Fruit fly (Drosophila melanogaster) whole organism, pupa: ENCODE data around the gene Or22b.

Source experiments
- CG10348 ChIP-seq: fragments of 200-800 bp; sonication (Bioruptor generic); IDR thresholded peaks from 2 replicates; pipeline ENCODE4 v1.3.6; 2022; ENCODE audit warnings: missing biosample characterization, missing genetic modification characterization
- CG12605 ChIP-seq: fragments of 200-800 bp; sonication (Bioruptor generic); IDR thresholded peaks from 2 replicates; pipeline ENCODE4 v1.3.6; 2022; ENCODE audit warnings: missing biosample characterization, missing genetic modification characterization
- CG14655 ChIP-seq: fragments of 200-800 bp; sonication (Bioruptor generic); optimal IDR thresholded peaks from 3 replicates; lab custom pipeline; 2017; ENCODE audit warnings: mild to moderate bottlenecking, missing biosample characterization, missing genetic modification reagents, missing genetic modification characterization
- CG15710 ChIP-seq: fragments of 200-800 bp; sonication (Bioruptor generic); optimal IDR thresholded peaks from 2 replicates; lab custom pipeline; 2018; ENCODE audit warnings: missing biosample characterization, mild to moderate bottlenecking, missing genetic modification characterization, moderate library complexity
- CG17806 ChIP-seq: fragments of 200-800 bp; sonication (Bioruptor generic); optimal IDR thresholded peaks from 2 replicates; lab custom pipeline; 2018; ENCODE audit warnings: missing biosample characterization, mild to moderate bottlenecking, missing genetic modification characterization, moderate library complexity
- CG34367 ChIP-seq: fragments of 200-800 bp; sonication (Bioruptor generic); optimal IDR thresholded peaks from 2 replicates; lab custom pipeline; 2018; ENCODE audit warnings: missing biosample characterization, mild to moderate bottlenecking, missing genetic modification characterization
- CG4496 ChIP-seq: fragments of 200-800 bp; sonication (Bioruptor generic); IDR thresholded peaks from 3 replicates; pipeline ENCODE4 v1.3.6; 2022; ENCODE audit warnings: missing biosample characterization, missing genetic modification characterization
- CG8159 ChIP-seq: fragments of 200-800 bp; sonication (Bioruptor generic); optimal IDR thresholded peaks from 3 replicates; lab custom pipeline; 2018; ENCODE audit warnings: missing biosample characterization, mild to moderate bottlenecking, missing genetic modification characterization, moderate library complexity
- CG8301 ChIP-seq: fragments of 200-800 bp; sonication (Bioruptor generic); optimal IDR thresholded peaks from 2 replicates; lab custom pipeline; 2018; ENCODE audit warnings: missing biosample characterization, mild to moderate bottlenecking, missing genetic modification characterization
- CG9948 ChIP-seq: fragments of 200-800 bp; sonication (Bioruptor generic); optimal IDR thresholded peaks from 2 replicates; lab custom pipeline; 2018; ENCODE audit warnings: missing biosample characterization, mild to moderate bottlenecking, missing genetic modification characterization, moderate library complexity
- D1 ChIP-seq: fragments of 200-800 bp; sonication (Bioruptor generic); optimal IDR thresholded peaks from 2 replicates; lab custom pipeline; 2018; ENCODE audit warnings: missing biosample characterization, mild to moderate bottlenecking, missing genetic modification characterization, moderate library complexity
- EcR ChIP-seq: fragments of 200-800 bp; sonication (Bioruptor generic); optimal IDR thresholded peaks from 3 replicates; lab custom pipeline; 2019; ENCODE audit warnings: missing biosample characterization, missing genetic modification characterization, mild to moderate bottlenecking, moderate library complexity, missing genetic modification reagents
- Ets98B ChIP-seq: fragments of 200-800 bp; sonication (Bioruptor generic); IDR thresholded peaks from 2 replicates; pipeline ENCODE4 v1.3.6; 2022; ENCODE audit warnings: missing biosample characterization, missing genetic modification characterization
- Pif1A ChIP-seq: fragments of 200-800 bp; sonication (Bioruptor generic); optimal IDR thresholded peaks from 3 replicates; lab custom pipeline; 2016; ENCODE audit warnings: missing biosample characterization, missing genetic modification characterization
- Pif1B ChIP-seq: fragments of 200-800 bp; sonication (Bioruptor generic); optimal IDR thresholded peaks from 3 replicates; lab custom pipeline; 2016; ENCODE audit warnings: missing biosample characterization, missing genetic modification characterization
- Snoo ChIP-seq: fragments of 200-800 bp; sonication (Bioruptor generic); optimal IDR thresholded peaks from 3 replicates; lab custom pipeline; 2017; ENCODE audit warnings: missing biosample characterization, mild to moderate bottlenecking, missing genetic modification characterization, inconsistent platforms
- fd96Ca ChIP-seq: fragments of 200-800 bp; sonication (Bioruptor generic); IDR thresholded peaks from 3 replicates; pipeline ENCODE4 v1.3.6; 2022; ENCODE audit warnings: missing biosample characterization, missing genetic modification characterization
- gl ChIP-seq: fragments of 200-800 bp; sonication (Bioruptor generic); optimal IDR thresholded peaks from 2 replicates; lab custom pipeline; 2018; ENCODE audit warnings: missing biosample characterization, mild to moderate bottlenecking, missing genetic modification characterization
- rn ChIP-seq: fragments of 200-800 bp; sonication (Bioruptor generic); IDR thresholded peaks from 2 replicates; pipeline ENCODE4 v1.3.6; 2022; ENCODE audit warnings: missing biosample characterization, missing genetic modification characterization

Or22b gene

DNA sequence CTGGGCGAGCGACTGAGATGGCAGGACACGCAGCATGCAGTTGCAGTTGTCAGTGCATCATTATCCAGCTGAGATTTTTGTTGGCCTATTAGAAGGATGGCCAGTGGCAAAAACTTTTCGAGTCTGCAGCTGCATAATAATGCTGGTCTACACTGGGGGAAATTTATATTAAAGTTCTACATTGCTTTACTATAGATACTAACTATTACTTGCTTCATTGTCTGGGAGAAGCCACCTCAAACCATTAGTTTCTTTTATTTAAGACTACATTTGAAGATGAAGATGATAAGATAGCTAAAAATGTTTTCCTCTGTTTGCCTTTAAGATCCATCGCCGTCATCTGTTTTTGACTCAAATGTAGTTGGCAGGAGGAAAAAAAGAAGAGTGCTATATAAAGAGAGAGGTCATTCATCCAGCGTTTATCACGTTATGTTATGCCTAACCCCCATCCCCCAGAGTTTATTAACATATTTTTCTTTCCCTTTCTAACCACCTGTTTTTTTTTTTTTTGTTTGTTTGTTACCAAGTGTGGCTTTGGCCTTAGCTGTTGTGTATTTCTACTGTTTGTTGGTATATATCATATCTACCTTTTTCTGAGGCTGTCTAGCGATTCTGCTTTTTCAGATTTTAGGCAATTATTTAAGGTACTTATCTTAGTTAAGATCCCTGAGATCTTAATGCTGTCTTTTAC, 37.5 kb downstream of the Or22b start:
- TF ChIP-seq CG10348 (GFP tag; lab: Robert Waterston, UW) (no peak), Ets98B (GFP tag; lab: Robert Waterston, UW) (no peak), EcR (GFP tag; lab: Kevin White, UChicago) (no peak), CG8301 (tag; lab: Kevin White, UChicago) (peak; percentile 40), CG9948 (tag; lab: Kevin White, UChicago) (peak; percentile 0), CG34367 (no peak), rn (GFP tag; lab: Robert Waterston, UW) (no peak), CG14655 (GFP tag; lab: Kevin White, UChicago) (peak; percentile 65), gl (tag; lab: Kevin White, UChicago) (no peak), CG12605 (GFP tag; lab: Robert Waterston, UW) (no peak), Pif1B (GFP tag; lab: Kevin White, UChicago) (no peak), Pif1A (GFP tag; lab: Kevin White, UChicago) (no peak)

DNA sequence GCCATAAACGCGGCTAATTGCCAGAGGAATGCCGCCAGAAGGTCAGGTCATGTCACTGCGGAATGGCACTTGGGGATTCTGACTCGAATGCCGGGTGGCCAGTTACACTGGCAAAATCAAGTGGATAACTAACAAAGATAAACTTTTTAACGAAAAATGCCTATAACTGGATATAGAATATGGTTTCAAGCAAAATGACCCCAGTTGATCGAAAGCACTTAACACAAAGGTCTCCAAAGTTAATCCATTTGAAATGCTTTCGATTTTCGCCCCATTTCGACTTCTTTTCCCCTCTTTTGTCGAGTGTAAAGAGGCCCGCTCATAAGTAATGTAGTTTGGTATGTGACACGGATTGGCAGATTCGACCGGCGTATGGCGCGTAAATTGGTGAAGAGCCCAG, 46.1 kb downstream of the Or22b start:
- TF ChIP-seq Pif1B (GFP tag; lab: Kevin White, UChicago) (peak; percentile 41), Ets98B (GFP tag; lab: Robert Waterston, UW) (0 out of 2 replicates have a peak, but pooled peaks have one; percentile 11), CG14655 (GFP tag; lab: Kevin White, UChicago) (peak; percentile 17), CG4496 (GFP tag; lab: Robert Waterston, UW) (no peak), CG9948 (tag; lab: Kevin White, UChicago) (no peak), fd96Ca (GFP tag; lab: Robert Waterston, UW) (0 out of 3 replicates have a peak, but pooled peaks have one; percentile 7), CG17806 (tag; lab: Kevin White, UChicago) (no peak), D1 (tag; lab: Kevin White, UChicago) (no peak), CG15710 (tag; lab: Kevin White, UChicago) (no peak), CG8301 (tag; lab: Kevin White, UChicago) (peak; percentile 24), Snoo (tag; lab: Kevin White, UChicago) (peak; percentile 43), CG34367 (no peak), CG10348 (GFP tag; lab: Robert Waterston, UW) (no peak), rn (GFP tag; lab: Robert Waterston, UW) (no peak)

DNA sequence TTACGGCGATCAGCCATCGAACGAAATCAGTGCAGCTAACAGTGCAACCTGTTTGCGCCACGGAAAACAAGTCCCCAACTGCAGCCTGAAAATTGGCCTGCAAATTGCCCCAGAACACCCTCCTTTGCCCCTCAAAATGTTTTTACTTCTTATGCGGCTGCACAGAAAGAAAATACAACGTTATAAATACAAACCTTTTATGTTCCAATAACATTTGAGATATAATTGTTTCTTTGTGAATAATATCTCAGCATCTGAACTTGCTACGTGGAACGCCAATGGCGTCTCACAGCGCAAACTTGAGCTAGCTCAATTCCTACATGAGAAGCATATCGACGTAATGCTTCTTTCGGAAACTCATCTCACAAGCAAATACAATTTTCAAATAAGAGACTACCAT, 48.0 kb downstream of the Or22b start:
- TF ChIP-seq Snoo (tag; lab: Kevin White, UChicago) (peak; percentile 1), CG8301 (tag; lab: Kevin White, UChicago) (peak; percentile 3), Ets98B (GFP tag; lab: Robert Waterston, UW) (peak; percentile 18; the same call in 1 of the 2 replicates), CG8159 (peak; percentile 35), CG14655 (GFP tag; lab: Kevin White, UChicago) (peak; percentile 9)
- TF ChIP-seq, all 21 proteins: peak for 5; not testable (repeated sequence) for 16
